Worm (Caenorhabditis elegans) whole organism, mixed stage, embryonic: ENCODE measurements around the gene Y56A3A.2.

Experiments used
- bed-3 ChIP-seq: fragments of 200-800 bp; sonication (Bioruptor generic); optimal IDR thresholded peaks from 3 replicates; lab custom pipeline; 2018; ENCODE audit warnings: mild to moderate bottlenecking, missing genetic modification characterization, moderate library complexity, missing compliant biosample characterization
- lsy-2 ChIP-seq: fragments of 150-350 bp; optimal IDR thresholded peaks from 2 replicates; lab custom pipeline; 2014; ENCODE audit warnings: missing biosample characterization, missing genetic modification characterization
- mab-5 ChIP-seq: fragments of 150-350 bp; optimal IDR thresholded peaks from 2 replicates; lab custom pipeline; 2014; ENCODE audit warnings: missing biosample characterization, missing genetic modification characterization
- nhr-237 ChIP-seq: fragments of 150-350 bp; optimal IDR thresholded peaks from 2 replicates; lab custom pipeline; 2014; ENCODE audit warnings: missing biosample characterization, missing genetic modification characterization
- pha-4 ChIP-seq: fragments of 150-350 bp; optimal IDR thresholded peaks from 2 replicates; lab custom pipeline; 2018; ENCODE audit warnings: missing biosample characterization, missing genetic modification reagents, missing genetic modification characterization
- snpc-4 ChIP-seq: fragments of 150-350 bp; optimal IDR thresholded peaks from 2 replicates; lab custom pipeline; 2014; ENCODE audit warnings: missing biosample characterization, missing genetic modification characterization
- unc-62 ChIP-seq: fragments of 150-350 bp; optimal IDR thresholded peaks from 2 replicates; lab custom pipeline; 2014; ENCODE audit warnings: missing biosample characterization, missing genetic modification reagents, missing genetic modification characterization
- ztf-11 ChIP-seq: fragments of 150-350 bp; optimal IDR thresholded peaks from 2 replicates; lab custom pipeline; 2014; ENCODE audit warnings: missing biosample characterization, missing genetic modification characterization

ce11 chrIII:11817865-11818264 is 44.2 kb downstream of the Y56A3A.2 start:
- no peak for TF ChIP-seq unc-62 (GFP tag; lab: Kevin White, UChicago)
- TF ChIP-seq mab-5 (tag; lab: Kevin White, UChicago) = no peak
- no peak for TF ChIP-seq lsy-2 (tag; lab: Kevin White, UChicago)
- TF ChIP-seq ztf-11 (tag; lab: Kevin White, UChicago) = no peak
- TF ChIP-seq nhr-237 (tag; lab: Kevin White, UChicago) = no peak
- TF ChIP-seq pha-4 = no peak
- TF ChIP-seq snpc-4 = no peak
- no peak for TF ChIP-seq bed-3
